Worm (Caenorhabditis elegans): ENCODE data around the gene clec-226.

The clec-226 gene

DNA sequence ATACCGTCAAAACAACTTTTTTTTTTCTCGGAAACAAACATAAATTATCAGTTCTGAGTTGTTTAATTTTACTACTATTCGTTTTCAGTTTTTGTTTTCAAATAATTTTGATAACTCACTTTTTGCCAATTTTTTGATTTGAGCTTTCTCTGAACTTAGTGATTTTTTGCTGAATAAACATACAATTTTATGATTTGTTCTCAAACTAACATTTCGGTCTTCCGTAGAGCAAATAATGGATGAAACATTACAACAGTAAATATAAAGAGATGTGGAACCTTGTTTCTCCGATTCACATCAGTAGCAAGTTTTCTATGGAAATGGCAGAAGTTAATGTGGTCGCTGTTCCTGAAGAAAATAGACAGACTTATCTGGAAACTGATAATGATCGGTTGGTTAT, 3.0 kb downstream of the clec-226 start, which contains the start of gene R10D12.7:
Gene R10D12.7 (plus strand): TSS at position 301 of the 400 bp plus-strand sequence.
- TF ChIP-seq him-1 (tag; optimal IDR thresholded peaks at IDR 0.05) = no peak
- TF ChIP-seq Y53G8AR.9 (GFP tag; conservative IDR thresholded peaks at IDR 0.05) = no peak
- no peak for TF ChIP-seq K12H6.12 (tag; optimal IDR thresholded peaks at IDR 0.05)
- no peak for TF ChIP-seq ccch-3 (GFP tag; optimal IDR thresholded peaks at IDR 0.05)
- TF ChIP-seq ets-4 (GFP tag; optimal IDR thresholded peaks at IDR 0.05) = no peak
- TF ChIP-seq gei-17 (GFP tag; optimal IDR thresholded peaks at IDR 0.05) = no peak
- TF ChIP-seq mes-4 (tag; optimal IDR thresholded peaks at IDR 0.05) = no peak
- TF ChIP-seq egl-18 (GFP tag; IDR thresholded peaks at IDR 0.05) = no peak
- TF ChIP-seq let-607 (tag; optimal IDR thresholded peaks at IDR 0.05) = no peak
- TF ChIP-seq attf-5 (GFP tag; optimal IDR thresholded peaks at IDR 0.05) = no peak
- TF ChIP-seq attf-3 (GFP tag; conservative IDR thresholded peaks at IDR 0.05) = no peak
- TF ChIP-seq F10E7.11 (tag; optimal IDR thresholded peaks at IDR 0.05) = no peak
- TF ChIP-seq B0336.3 (GFP tag; IDR thresholded peaks at IDR 0.05) = no peak
- TF ChIP-seq Y53F4B.3 (GFP tag; IDR thresholded peaks at IDR 0.05) = no peak
- TF ChIP-seq sea-2 (GFP tag; IDR thresholded peaks at IDR 0.05) = no peak
- TF ChIP-seq akir-1 (GFP tag; optimal IDR thresholded peaks at IDR 0.05) = no peak

DNA sequence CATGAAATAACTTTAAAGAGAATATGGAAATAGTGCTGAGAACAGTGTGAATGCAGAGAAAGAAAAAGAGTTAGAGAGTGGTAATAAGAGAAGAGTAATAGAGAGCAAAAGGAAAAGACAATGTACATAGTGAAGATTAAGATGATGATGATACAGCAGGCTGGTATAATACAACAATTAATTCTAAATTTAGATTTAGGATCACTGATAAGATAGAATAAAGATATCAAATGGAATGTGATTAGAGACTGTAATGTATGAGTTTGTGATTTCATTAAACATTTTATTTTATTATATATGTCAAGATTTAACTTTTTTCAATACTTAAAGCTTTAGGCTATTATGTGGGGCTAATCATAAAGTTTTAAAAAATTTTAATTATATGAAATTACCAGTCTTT, 6.4 kb downstream of the clec-226 start, which contains the start of gene R10D12.8:
Gene R10D12.8 (minus strand): TSS at position 101 of the 400 bp plus-strand sequence.
- TF ChIP-seq ztf-18 (tag; optimal IDR thresholded peaks at IDR 0.05) (no peak), rpc-1 (optimal IDR thresholded peaks at IDR 0.05) (no peak), rpc-1 (tag; optimal IDR thresholded peaks at IDR 0.05) (no peak), ztf-26 (tag; optimal IDR thresholded peaks at IDR 0.05) (no peak), B0336.3 (GFP tag; IDR thresholded peaks at IDR 0.05) (no peak), attf-5 (GFP tag; optimal IDR thresholded peaks at IDR 0.05) (no peak), Y53F4B.3 (GFP tag; IDR thresholded peaks at IDR 0.05) (no peak), F57A8.1 (GFP tag; optimal IDR thresholded peaks at IDR 0.05) (no peak), cebp-2 (GFP tag; IDR thresholded peaks at IDR 0.05) (no peak), snpc-1.1 (tag; optimal IDR thresholded peaks at IDR 0.05; ENCODE audit: insufficient read depth) (no peak), K12H6.12 (tag; optimal IDR thresholded peaks at IDR 0.05) (no peak), nfya-1 (tag; optimal IDR thresholded peaks at IDR 0.05; ENCODE audit: borderline replicate concordance, insufficient read depth) (no peak), efl-1 (GFP tag; optimal IDR thresholded peaks at IDR 0.05) (no peak), attf-6 (GFP tag; IDR thresholded peaks at IDR 0.05) (no peak), ztf-6 (GFP tag; IDR thresholded peaks at IDR 0.05) (no peak)

DNA sequence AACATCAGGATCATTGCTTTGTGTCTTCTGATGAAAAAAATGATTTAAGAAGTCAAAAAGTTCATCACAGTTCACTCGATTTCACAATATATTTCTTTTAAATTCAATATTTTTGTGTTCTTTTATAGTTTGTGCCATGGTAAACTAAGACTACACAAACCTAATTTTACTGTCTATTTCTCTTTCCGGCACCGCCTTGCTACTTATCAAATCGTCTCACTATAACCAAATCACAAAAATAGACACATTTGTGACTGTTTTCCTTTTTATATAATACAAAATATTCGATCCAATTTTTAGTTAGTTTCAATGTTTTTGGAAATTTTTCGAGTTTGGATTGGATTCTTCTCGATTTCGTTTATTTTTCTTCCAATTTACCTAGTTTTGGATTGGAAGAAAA, 7.3 kb downstream of the clec-226 start, which contains the start of gene swt-6:
Gene swt-6 (plus strand): TSS at position 301 of the 400 bp plus-strand sequence.
- no peak for TF ChIP-seq zfh-2 (GFP tag; conservative IDR thresholded peaks at IDR 0.05)
- TF ChIP-seq pha-4 (tag; optimal IDR thresholded peaks at IDR 0.05) = no peak
- no peak for TF ChIP-seq ztf-25 (GFP tag; IDR thresholded peaks at IDR 0.05)
- no peak for TF ChIP-seq D2030.7 (GFP tag; IDR thresholded peaks at IDR 0.05)
- TF ChIP-seq hmg-20 (GFP tag; IDR thresholded peaks at IDR 0.05) = no peak
- TF ChIP-seq B0336.3 (GFP tag; IDR thresholded peaks at IDR 0.05) = no peak
- TF ChIP-seq atf-7 (tag; optimal IDR thresholded peaks at IDR 0.05) = no peak
- TF ChIP-seq hsf-1 (GFP tag; IDR thresholded peaks at IDR 0.05) = no peak
- TF ChIP-seq let-607 (tag; optimal IDR thresholded peaks at IDR 0.05) = no peak

Data from whole organism, young adult.